Worm (Caenorhabditis elegans): ENCODE measurements around the gene isp-1.

Gene isp-1

ce11 chrIV:8091539-8091938, 44.3 kb downstream of the isp-1 start:
- no peak for TF ChIP-seq mab-5 (tag; optimal IDR thresholded peaks at IDR 0.05)

- TF ChIP-seq nhr-237 (tag; optimal IDR thresholded peaks at IDR 0.05), result no peak
- no peak for TF ChIP-seq cnd-1 (tag; optimal IDR thresholded peaks at IDR 0.05)
- no peak for TF ChIP-seq flh-1 (GFP tag; optimal IDR thresholded peaks at IDR 0.05)
- TF ChIP-seq lin-32 (GFP tag; optimal IDR thresholded peaks at IDR 0.05), result no peak
- TF ChIP-seq bed-3 (GFP tag; optimal IDR thresholded peaks at IDR 0.05), result no peak
- no peak for TF ChIP-seq ces-1 (GFP tag; optimal IDR thresholded peaks at IDR 0.05)
Observed at ce11 chrIV:8086552-8086951, 49.3 kb downstream of the isp-1 start, which contains the start of gene nsy-7. nsy-7 (minus strand) TSS chrIV:8086652.

All from whole organism, mixed stage, embryonic.